Fruit fly (Drosophila melanogaster) whole organism, embryonic: ENCODE results near the gene Zasp66.
A peak's percentile ranks its signal among the peaks of the same experiment; 100 is the strongest.

Experiments
- B-H1 ChIP-seq: fragments of 200-800 bp; sonication (Bioruptor generic); IDR thresholded peaks from 3 replicates; pipeline ENCODE4 v1.3.6; 2022; ENCODE audit warnings: missing biosample characterization, missing genetic modification characterization
- Blimp-1 ChIP-seq: fragments of 200-800 bp; sonication (Bioruptor generic); optimal IDR thresholded peaks from 3 replicates; lab custom pipeline; 2018; ENCODE audit warnings: missing biosample characterization, missing genetic modification characterization, mild to moderate bottlenecking, moderate library complexity, missing genetic modification reagents
- CG10274 ChIP-seq: fragments of 200-800 bp; sonication (Bioruptor generic); optimal IDR thresholded peaks from 3 replicates; lab custom pipeline; 2017; ENCODE audit warnings: missing biosample characterization, mild to moderate bottlenecking, missing genetic modification characterization
- CG10462 ChIP-seq: fragments of 200-800 bp; sonication (Bioruptor generic); optimal IDR thresholded peaks from 2 replicates; lab custom pipeline; 2016; ENCODE audit warnings: missing biosample characterization, missing genetic modification characterization
- CG10543 ChIP-seq: fragments of 200-800 bp; sonication (Bioruptor generic); optimal IDR thresholded peaks from 3 replicates; lab custom pipeline; 2017; ENCODE audit warnings: missing biosample characterization, mild to moderate bottlenecking, missing genetic modification characterization, moderate library complexity
- CG11398 ChIP-seq: fragments of 200-800 bp; sonication (Bioruptor generic); optimal IDR thresholded peaks from 2 replicates; lab custom pipeline; 2016; ENCODE audit warnings: missing biosample characterization, missing genetic modification characterization
- CG13624 ChIP-seq: fragments of 200-800 bp; sonication (Bioruptor generic); optimal IDR thresholded peaks from 2 replicates; lab custom pipeline; 2016; ENCODE audit warnings: missing biosample characterization, missing genetic modification characterization
- CG13894 ChIP-seq: fragments of 200-800 bp; sonication (Bioruptor generic); optimal IDR thresholded peaks from 3 replicates; lab custom pipeline; 2018; ENCODE audit warnings: missing biosample characterization, mild to moderate bottlenecking, missing genetic modification characterization, moderate library complexity
- CG14014 ChIP-seq: fragments of 200-800 bp; sonication (Bioruptor generic); IDR thresholded peaks from 2 replicates; pipeline ENCODE4 v1.3.6; 2022; ENCODE audit warnings: missing biosample characterization, missing genetic modification characterization
- CG15479 ChIP-seq: fragments of 200-800 bp; sonication (Bioruptor generic); optimal IDR thresholded peaks from 3 replicates; lab custom pipeline; 2019; ENCODE audit warnings: missing biosample characterization, mild to moderate bottlenecking, missing genetic modification characterization, moderate library complexity
- CG1603 ChIP-seq: fragments of 200-800 bp; sonication (Bioruptor generic); optimal IDR thresholded peaks from 2 replicates; lab custom pipeline; 2019; ENCODE audit warnings: missing biosample characterization, mild to moderate bottlenecking, missing genetic modification characterization, moderate library complexity
- CG2120 ChIP-seq: fragments of 200-800 bp; sonication (Bioruptor generic); optimal IDR thresholded peaks from 3 replicates; lab custom pipeline; 2016; ENCODE audit warnings: missing biosample characterization, missing genetic modification characterization
- CG30020 ChIP-seq: fragments of 200-800 bp; optimal IDR thresholded peaks from 2 replicates; lab custom pipeline; 2019; ENCODE audit warnings: missing biosample characterization, mild to moderate bottlenecking, missing genetic modification characterization, moderate library complexity
- CG31224 ChIP-seq: fragments of 200-800 bp; sonication (Bioruptor generic); IDR thresholded peaks from 2 replicates; pipeline ENCODE4 v1.3.6; 2022; ENCODE audit warnings: missing biosample characterization, missing genetic modification characterization
- CG3163 ChIP-seq: fragments of 200-800 bp; sonication (Bioruptor generic); optimal IDR thresholded peaks from 3 replicates; lab custom pipeline; 2016; ENCODE audit warnings: missing biosample characterization, missing genetic modification characterization
- CG4707 ChIP-seq: fragments of 200-800 bp; sonication (Bioruptor generic); optimal IDR thresholded peaks from 2 replicates; lab custom pipeline; 2018; ENCODE audit warnings: missing biosample characterization, mild to moderate bottlenecking, missing genetic modification characterization, moderate library complexity
- CG5245 ChIP-seq: fragments of 200-800 bp; sonication (Bioruptor generic); optimal IDR thresholded peaks from 3 replicates; lab custom pipeline; 2016; ENCODE audit warnings: missing biosample characterization, missing genetic modification characterization
- CG6683 ChIP-seq: fragments of 200-800 bp; sonication (Bioruptor generic); optimal IDR thresholded peaks from 2 replicates; lab custom pipeline; 2017; ENCODE audit warnings: missing biosample characterization, mild to moderate bottlenecking, missing genetic modification characterization, missing genetic modification reagents
- CG6813 ChIP-seq: fragments of 200-800 bp; sonication (Bioruptor generic); optimal IDR thresholded peaks from 2 replicates; lab custom pipeline; 2017; ENCODE audit warnings: missing biosample characterization, missing genetic modification characterization, mild to moderate bottlenecking, moderate library complexity, missing genetic modification reagents
- CG8281 ChIP-seq: fragments of 200-800 bp; sonication (Bioruptor generic); optimal IDR thresholded peaks from 2 replicates; lab custom pipeline; 2018; ENCODE audit warnings: missing biosample characterization, mild to moderate bottlenecking, missing genetic modification characterization, moderate library complexity
- Dbx ChIP-seq: fragments of 200-800 bp; sonication (Bioruptor generic); IDR thresholded peaks from 3 replicates; pipeline ENCODE4 v1.3.6; 2022; ENCODE audit warnings: missing biosample characterization, missing genetic modification characterization
- Deaf1 ChIP-seq: fragments of 200-800 bp; optimal IDR thresholded peaks from 3 replicates; lab custom pipeline; 2019; ENCODE audit warnings: missing biosample characterization, mild to moderate bottlenecking, missing genetic modification characterization, moderate library complexity
- Dek ChIP-seq: fragments of 200-800 bp; sonication (Bioruptor generic); optimal IDR thresholded peaks from 3 replicates; lab custom pipeline; 2019; ENCODE audit warnings: missing biosample characterization, mild to moderate bottlenecking, missing genetic modification characterization, moderate library complexity
- E2f2 ChIP-seq: fragments of 200-800 bp; sonication (Bioruptor generic); IDR thresholded peaks from 2 replicates; pipeline ENCODE4 v1.3.6; 2022; ENCODE audit warnings: missing biosample characterization, missing genetic modification characterization
- Ets97D ChIP-seq: fragments of 200-800 bp; sonication (Bioruptor generic); optimal IDR thresholded peaks from 3 replicates; lab custom pipeline; 2016; ENCODE audit warnings: missing biosample characterization, missing genetic modification characterization
- Hey ChIP-seq: fragments of 200-800 bp; sonication (Bioruptor generic); optimal IDR thresholded peaks from 3 replicates; lab custom pipeline; 2018; ENCODE audit warnings: missing biosample characterization, mild to moderate bottlenecking, missing genetic modification characterization
- MESR4 ChIP-seq: fragments of 200-800 bp; sonication (Bioruptor generic); optimal IDR thresholded peaks from 2 replicates; lab custom pipeline; 2018; ENCODE audit warnings: missing biosample characterization, mild to moderate bottlenecking, missing genetic modification characterization, moderate library complexity
- MTF-1 ChIP-seq: fragments of 200-800 bp; sonication (Bioruptor generic); optimal IDR thresholded peaks from 2 replicates; lab custom pipeline; 2018; ENCODE audit warnings: missing biosample characterization, mild to moderate bottlenecking, missing genetic modification characterization, borderline replicate concordance
- Med ChIP-seq: fragments of 200-800 bp; sonication (Bioruptor generic); peaks from one replicate; lab custom pipeline; 2016; ENCODE audit warnings: missing biosample characterization, missing genetic modification characterization, mild to moderate bottlenecking, inconsistent platforms, moderate library complexity
- NK7.1 ChIP-seq: fragments of 200-800 bp; sonication (Bioruptor generic); optimal IDR thresholded peaks from 3 replicates; lab custom pipeline; 2016; ENCODE audit warnings: missing biosample characterization, missing genetic modification characterization
- Nf-YB ChIP-seq: fragments of 200-800 bp; sonication (Bioruptor generic); optimal IDR thresholded peaks from 3 replicates; lab custom pipeline; 2019; ENCODE audit warnings: missing biosample characterization, mild to moderate bottlenecking, missing genetic modification characterization, moderate library complexity
- Opbp ChIP-seq: fragments of 200-800 bp; sonication (Bioruptor generic); IDR thresholded peaks from 3 replicates; pipeline ENCODE4 v1.3.6; 2022; ENCODE audit warnings: missing biosample characterization, missing genetic modification characterization; ENCODE audit not compliant: partially characterized antibody
- Rfx ChIP-seq: fragments of 200-800 bp; sonication (Bioruptor generic); IDR thresholded peaks from 2 replicates; pipeline ENCODE4 v1.3.6; 2022; ENCODE audit warnings: missing biosample characterization, missing genetic modification characterization
- TFAM ChIP-seq: fragments of 200-800 bp; sonication (Bioruptor generic); optimal IDR thresholded peaks from 2 replicates; lab custom pipeline; 2017; ENCODE audit warnings: missing biosample characterization, missing genetic modification characterization, inconsistent platforms
- amos ChIP-seq: fragments of 200-800 bp; sonication (Bioruptor generic); IDR thresholded peaks from 2 replicates; pipeline ENCODE4 v1.3.6; 2022; ENCODE audit warnings: missing biosample characterization, missing genetic modification characterization; ENCODE audit not compliant: partially characterized antibody
- ap ChIP-seq: fragments of 200-800 bp; sonication (Bioruptor generic); IDR thresholded peaks from 2 replicates; pipeline ENCODE4 v1.3.6; 2022; ENCODE audit warnings: missing biosample characterization, missing genetic modification characterization
- chinmo ChIP-seq: fragments of 200-800 bp; sonication (Bioruptor generic); IDR thresholded peaks from 4 replicates; pipeline ENCODE4 v1.3.6; 2022; ENCODE audit warnings: missing biosample characterization, missing genetic modification characterization; ENCODE audit not compliant: partially characterized antibody
- ci ChIP-seq: fragments of 200-800 bp; sonication (Bioruptor generic); IDR thresholded peaks from 3 replicates; pipeline ENCODE4 v1.3.6; 2022; ENCODE audit warnings: missing biosample characterization, missing genetic modification characterization
- dmrt11E ChIP-seq: fragments of 200-800 bp; sonication (Bioruptor generic); optimal IDR thresholded peaks from 3 replicates; lab custom pipeline; 2018; ENCODE audit warnings: missing biosample characterization, mild to moderate bottlenecking, missing genetic modification characterization, moderate library complexity
- eyg ChIP-seq: fragments of 200-800 bp; sonication (Bioruptor generic); optimal IDR thresholded peaks from 3 replicates; lab custom pipeline; 2016; ENCODE audit warnings: missing biosample characterization, missing genetic modification characterization
- fd64A ChIP-seq: fragments of 200-800 bp; sonication (Bioruptor generic); optimal IDR thresholded peaks from 3 replicates; lab custom pipeline; 2018; ENCODE audit warnings: missing biosample characterization, mild to moderate bottlenecking, missing genetic modification characterization
- gsb-n ChIP-seq: fragments of 200-800 bp; sonication (Bioruptor generic); optimal IDR thresholded peaks from 3 replicates; lab custom pipeline; 2018; ENCODE audit warnings: missing biosample characterization, mild to moderate bottlenecking, missing genetic modification characterization
- kni ChIP-seq: fragments of 200-800 bp; sonication (Bioruptor generic); optimal IDR thresholded peaks from 3 replicates; lab custom pipeline; 2017; ENCODE audit warnings: mild to moderate bottlenecking, missing biosample characterization, missing genetic modification reagents, missing genetic modification characterization
- luna ChIP-seq: fragments of 200-800 bp; sonication (Bioruptor generic); optimal IDR thresholded peaks from 2 replicates; lab custom pipeline; 2016; ENCODE audit warnings: missing biosample characterization, missing genetic modification characterization
- run ChIP-seq: fragments of 200-800 bp; sonication (Bioruptor generic); optimal IDR thresholded peaks from 3 replicates; lab custom pipeline; 2018; ENCODE audit warnings: missing biosample characterization, mild to moderate bottlenecking, missing genetic modification characterization
- sd ChIP-seq: fragments of 200-800 bp; sonication (Bioruptor generic); optimal IDR thresholded peaks from 3 replicates; lab custom pipeline; 2018; ENCODE audit warnings: missing biosample characterization, mild to moderate bottlenecking, missing genetic modification characterization, moderate library complexity
- sima ChIP-seq: fragments of 200-800 bp; sonication (Bioruptor generic); optimal IDR thresholded peaks from 2 replicates; lab custom pipeline; 2016; ENCODE audit warnings: missing biosample characterization, missing genetic modification characterization
- sob ChIP-seq: fragments of 200-800 bp; sonication (Bioruptor generic); IDR thresholded peaks from 2 replicates; pipeline ENCODE4 v1.3.6; 2022; ENCODE audit warnings: missing biosample characterization, missing genetic modification characterization
- ttk ChIP-seq: fragments of 200-800 bp; sonication (Bioruptor generic); IDR thresholded peaks from 2 replicates; pipeline ENCODE4 v2.1.2; 2022; ENCODE audit warnings: missing biosample characterization, missing genetic modification characterization

The Zasp66 gene

dm6 chr3L:8575844-8576842, 48.0 kb upstream of the Zasp66 start, which contains the start of the genes CG6638 and CG43078 (continued):
- TF ChIP-seq CG8281 (no peak), kni (GFP tag; lab: Kevin White, UChicago) (no peak), CG5245 (GFP tag; lab: Kevin White, UChicago) (no peak), eyg (no peak), CG2120 (GFP tag; lab: Kevin White, UChicago) (peak; percentile 13), Dek (tag; lab: Kevin White, UChicago) (no peak), CG14014 (GFP tag; lab: Robert Waterston, UW) (no peak), ap (no peak), NK7.1 (GFP tag; lab: Kevin White, UChicago) (no peak), CG13624 (GFP tag; lab: Kevin White, UChicago) (no peak), MTF-1 (no peak), dmrt11E (tag; lab: Kevin White, UChicago) (no peak), Opbp (GFP tag; lab: Robert Waterston, UW) (no peak), CG11398 (GFP tag; lab: Kevin White, UChicago) (no peak), TFAM (GFP tag; lab: Kevin White, UChicago) (no peak), ttk (GFP tag; lab: Robert Waterston, UW) (no peak), Ets97D (no peak), CG10462 (no peak), fd64A (GFP tag; lab: Kevin White, UChicago) (no peak), CG6683 (no peak), Rfx (GFP tag; lab: Robert Waterston, UW) (no peak), CG13894 (no peak), CG4707 (GFP tag; lab: Kevin White, UChicago) (no peak), run (tag; lab: Kevin White, UChicago) (no peak), CG6813 (GFP tag; lab: Kevin White, UChicago) (no peak), CG3163 (GFP tag; lab: Kevin White, UChicago) (no peak), luna (GFP tag; lab: Kevin White, UChicago) (no peak), CG1603 (no peak), gsb-n (no peak), sima (GFP tag; lab: Kevin White, UChicago) (no peak)

dm6 chr3L:8578470-8578869, 45.7 kb upstream of the Zasp66 start:
- TF ChIP-seq CG15479 (GFP tag; lab: Kevin White, UChicago) (no peak), ci (0 out of 3 replicates have a peak, but pooled peaks have one; percentile 36), E2f2 (GFP tag; lab: Robert Waterston, UW) (peak; percentile 16; the same call in 1 of the 2 replicates), MESR4 (GFP tag; lab: Kevin White, UChicago) (no peak), chinmo (peak; percentile 66; the same call in 2 of the 4 replicates), B-H1 (no peak), Deaf1 (tag; lab: Kevin White, UChicago) (peak; percentile 77), Blimp-1 (GFP tag; lab: Kevin White, UChicago) (no peak), CG30020 (tag; lab: Kevin White, UChicago) (no peak), sd (tag; lab: Kevin White, UChicago) (peak; percentile 33), Dbx (GFP tag; lab: Robert Waterston, UW) (no peak), CG10543 (GFP tag; lab: Kevin White, UChicago) (peak; percentile 62), sob (GFP tag; lab: Robert Waterston, UW) (0 out of 2 replicates have a peak, but pooled peaks have one; percentile 18), amos (GFP tag; lab: Robert Waterston, UW) (peak; percentile 22; the same call in 1 of the 2 replicates), CG31224 (GFP tag; lab: Robert Waterston, UW) (0 out of 2 replicates have a peak, but pooled peaks have one; percentile 6), Med (GFP tag; lab: Kevin White, UChicago) (peak; percentile 62), Hey (tag; lab: Kevin White, UChicago) (peak; percentile 10), CG10274 (GFP tag; lab: Kevin White, UChicago) (no peak), Nf-YB (no peak)
